Worm (Caenorhabditis elegans): ENCODE data around the gene C03H5.9.
A peak's percentile ranks its signal among the peaks of the same experiment; 100 is the strongest.

The C03H5.9 gene

DNA sequence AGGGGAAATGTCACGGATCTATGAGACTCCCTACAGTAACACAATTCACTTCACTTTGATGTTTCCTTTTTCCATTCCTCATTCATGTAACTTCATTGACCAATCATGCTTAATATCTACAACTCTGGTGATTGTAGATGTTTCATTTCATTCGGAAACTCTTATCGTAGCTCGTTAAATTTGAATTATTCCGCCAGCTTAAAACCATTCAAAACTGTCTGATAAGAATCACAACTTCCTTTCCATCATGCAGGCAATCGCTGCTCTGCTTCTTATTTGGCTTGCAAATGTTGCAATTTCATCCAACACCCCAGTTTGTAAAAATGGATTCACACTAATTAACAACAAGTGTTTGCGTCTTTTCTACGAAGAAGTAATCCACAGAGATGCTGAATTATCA is 24.0 kb downstream of the C03H5.9 start, which contains the start of gene clec-10:
Gene clec-10 (plus strand): TSS at position 244 of the 400 bp plus-strand sequence.
- peak; percentile 43 for TF ChIP-seq pqm-1 (tag; optimal IDR thresholded peaks at IDR 0.05)
- no peak for TF ChIP-seq nhr-28 (tag; optimal IDR thresholded peaks at IDR 0.05)
- TF ChIP-seq elt-2 (tag; optimal IDR thresholded peaks at IDR 0.05) = peak; percentile 62
- TF ChIP-seq egl-27 (tag; optimal IDR thresholded peaks at IDR 0.05) = no peak
- TF ChIP-seq hmg-11 (tag; optimal IDR thresholded peaks at IDR 0.05) = no peak

DNA sequence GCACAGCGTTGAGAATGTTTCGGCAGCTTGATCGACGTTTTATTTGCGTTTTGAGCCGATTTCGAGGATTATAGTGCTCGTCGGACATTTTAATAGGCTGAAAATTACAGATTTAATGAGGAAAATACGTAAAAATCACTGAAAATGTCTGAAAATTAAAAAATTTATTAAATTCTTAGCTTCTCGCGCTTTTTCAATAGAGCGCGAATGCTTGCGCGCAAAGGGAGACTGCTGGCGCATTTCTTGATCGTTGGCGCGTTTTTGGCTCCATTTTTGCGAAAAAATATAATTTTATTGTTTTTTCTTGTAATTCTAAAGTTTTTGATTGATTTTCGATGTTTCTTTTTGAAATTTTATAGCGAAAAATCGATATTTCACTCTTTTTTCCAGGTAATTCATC is 32.4 kb downstream of the C03H5.9 start, which contains the start of the genes dnsn-1 and C24H12.4:
Gene dnsn-1 (minus strand): TSS at position 101 of the 400 bp plus-strand sequence.
Gene C24H12.4 (plus strand): TSS at position 391 of the 400 bp plus-strand sequence.
- TF ChIP-seq nhr-76 (tag; optimal IDR thresholded peaks at IDR 0.05) (peak; percentile 33), jun-1 (tag; optimal IDR thresholded peaks at IDR 0.05) (peak; percentile 64), ceh-28 (tag; optimal IDR thresholded peaks at IDR 0.05) (peak; percentile 78), mdl-1 (tag; optimal IDR thresholded peaks at IDR 0.05) (no peak), aly-2 (tag; optimal IDR thresholded peaks at IDR 0.05) (no peak), nhr-67 (tag; optimal IDR thresholded peaks at IDR 0.05) (no peak), pqm-1 (tag; optimal IDR thresholded peaks at IDR 0.05) (peak; percentile 68), sea-2 (GFP tag; optimal IDR thresholded peaks at IDR 0.05) (no peak), elt-1 (tag; optimal IDR thresholded peaks at IDR 0.05) (peak; percentile 16), zag-1 (tag; optimal IDR thresholded peaks at IDR 0.05) (peak; percentile 26), nhr-77 (tag; optimal IDR thresholded peaks at IDR 0.05) (peak; percentile 29), ceh-9 (tag; optimal IDR thresholded peaks at IDR 0.05) (no peak), tbx-2 (tag; optimal IDR thresholded peaks at IDR 0.05) (peak; percentile 79), unc-62 (GFP tag; optimal IDR thresholded peaks at IDR 0.05) (peak; percentile 27), nfya-1 (tag; optimal IDR thresholded peaks at IDR 0.05; ENCODE audit: insufficient read depth) (peak; percentile 94), lsy-12 (tag; optimal IDR thresholded peaks at IDR 0.05) (peak; percentile 76), nhr-28 (tag; optimal IDR thresholded peaks at IDR 0.05) (no peak), eor-1 (tag; optimal IDR thresholded peaks at IDR 0.05) (no peak), mml-1 (tag; optimal IDR thresholded peaks at IDR 0.05) (no peak), lin-39 (tag; optimal IDR thresholded peaks at IDR 0.05) (peak; percentile 70), nhr-25 (tag; optimal IDR thresholded peaks at IDR 0.05) (peak; percentile 61), ceh-16 (tag; optimal IDR thresholded peaks at IDR 0.05) (peak; percentile 8), nhr-237 (tag; optimal IDR thresholded peaks at IDR 0.05) (no peak), daf-12 (tag; optimal IDR thresholded peaks at IDR 0.05) (no peak), ceh-82 (tag; optimal IDR thresholded peaks at IDR 0.05) (peak; percentile 30), snpc-4 (tag; optimal IDR thresholded peaks at IDR 0.05) (peak; percentile 89), pha-4 (tag; optimal IDR thresholded peaks at IDR 0.05) (peak; percentile 97), skn-1 (tag; optimal IDR thresholded peaks at IDR 0.05) (peak; percentile 84), ztf-11 (tag; optimal IDR thresholded peaks at IDR 0.05) (no peak), ztf-4 (tag; optimal IDR thresholded peaks at IDR 0.05) (no peak), egl-5 (tag; optimal IDR thresholded peaks at IDR 0.05) (peak; percentile 64), fkh-10 (GFP tag; optimal IDR thresholded peaks at IDR 0.05) (no peak), ZK546.5 (tag; optimal IDR thresholded peaks at IDR 0.05) (no peak), unc-39 (tag; optimal IDR thresholded peaks at IDR 0.05) (no peak), R02D3.7 (tag; optimal IDR thresholded peaks at IDR 0.05) (peak; percentile 82), lin-15B (tag; optimal IDR thresholded peaks at IDR 0.05) (peak; percentile 99), elt-3 (tag; optimal IDR thresholded peaks at IDR 0.05) (no peak), egl-27 (tag; optimal IDR thresholded peaks at IDR 0.05) (no peak), nhr-23 (tag; optimal IDR thresholded peaks at IDR 0.05) (peak; percentile 95), nhr-11 (tag; optimal IDR thresholded peaks at IDR 0.05) (peak; percentile 15), hmg-11 (tag; optimal IDR thresholded peaks at IDR 0.05) (peak; percentile 66), nhr-43 (tag; optimal IDR thresholded peaks at IDR 0.05; ENCODE audit: poor library complexity, severe bottlenecking) (peak; percentile 90), fkh-2 (tag; optimal IDR thresholded peaks at IDR 0.05) (peak; percentile 34), elt-2 (tag; optimal IDR thresholded peaks at IDR 0.05) (peak; percentile 63), fos-1 (tag; optimal IDR thresholded peaks at IDR 0.05) (no peak), nhr-12 (tag; optimal IDR thresholded peaks at IDR 0.05) (no peak), ama-1 (optimal IDR thresholded peaks at IDR 0.05) (no peak)
